Fruit fly (Drosophila melanogaster) Kc167 (cell line): ENCODE results near the gene CG6847.

Experiments used
- Sin3A ChIP-seq: fragments of >200 bp; optimal IDR thresholded peaks from 2 replicates; lab custom pipeline; 2018; ENCODE audit warnings: missing external identifiers
- h ChIP-seq: fragments of >200 bp; optimal IDR thresholded peaks from 3 replicates; lab custom pipeline; 2018; ENCODE audit warnings: missing external identifiers
- insv ChIP-seq: fragments of >200 bp; optimal IDR thresholded peaks from 3 replicates; lab custom pipeline; 2018; ENCODE audit warnings: missing external identifiers
- psq ChIP-seq: fragments of >200 bp; optimal IDR thresholded peaks from 2 replicates; lab custom pipeline; 2017; ENCODE audit warnings: missing external identifiers
- ttk ChIP-seq: sonication (Bioruptor generic); optimal IDR thresholded peaks from 2 replicates; lab custom pipeline; 2017; ENCODE audit warnings: missing external identifiers

- no peak for TF ChIP-seq psq (lab: Kevin White, UChicago)
- TF ChIP-seq h (lab: Kevin White, UChicago) = no peak
- no peak for TF ChIP-seq ttk (lab: Kevin White, UChicago)
- no peak for TF ChIP-seq Sin3A
- no peak for TF ChIP-seq insv (lab: Kevin White, UChicago)
Measured at dm6 chrX:17876518-17876917, 34.7 kb upstream of the CG6847 start.
